Worm (Caenorhabditis elegans) whole organism, mixed stage, embryonic: Measurements from ENCODE around the gene dhc-4.

Experiments used
- ceh-83 ChIP-seq: fragments of 200-800 bp; sonication (Bioruptor generic); optimal IDR thresholded peaks from 2 replicates; lab custom pipeline; 2018; ENCODE audit warnings: mild to moderate bottlenecking, missing genetic modification characterization, missing compliant biosample characterization
- nhr-28 ChIP-seq: fragments of 150-350 bp; optimal IDR thresholded peaks from 2 replicates; lab custom pipeline; 2014; ENCODE audit warnings: missing biosample characterization, missing genetic modification characterization
- zip-8 ChIP-seq: fragments of 150-350 bp; optimal IDR thresholded peaks from 2 replicates; lab custom pipeline; 2014; ENCODE audit warnings: missing biosample characterization, missing genetic modification characterization
- ztf-11 ChIP-seq: fragments of 150-350 bp; optimal IDR thresholded peaks from 2 replicates; lab custom pipeline; 2014; ENCODE audit warnings: missing biosample characterization, missing genetic modification characterization

- no peak for TF ChIP-seq zip-8 (tag; lab: Kevin White, UChicago)
- TF ChIP-seq ceh-83 (GFP tag; lab: Kevin White, UChicago): no peak
- TF ChIP-seq ztf-11 (tag; lab: Kevin White, UChicago): no peak
- no peak for TF ChIP-seq nhr-28
These were observed 13.4 kb downstream of the dhc-4 start, which contains the start of gene col-92 for ce11 chrIII:10983153-10983552.
